Worm (Caenorhabditis elegans) whole organism, young adult: Measurements from ENCODE around the gene fem-1.

ENCODE experiments used
- Y53F4B.3 ChIP-seq: fragments of 200-800 bp; sonication (Bioruptor generic); IDR thresholded peaks from 2 replicates; pipeline ENCODE4 v1.3.6; 2022; ENCODE audit warnings: missing genetic modification reagents, missing genetic modification characterization, missing compliant biosample characterization
- attf-6 ChIP-seq: fragments of 200-800 bp; sonication (Bioruptor generic); IDR thresholded peaks from 2 replicates; pipeline ENCODE4 v1.3.6; 2022; ENCODE audit warnings: missing genetic modification reagents, missing genetic modification characterization, missing compliant biosample characterization
- cebp-1 ChIP-seq, 2 experiments: fragments of 200-800 bp in 1 of 2; sonication (Bioruptor generic) in 1 of 2; sonication (generic microtip) in 1 of 2; IDR thresholded peaks in 1 of 2; optimal IDR thresholded peaks in 1 of 2; 2 replicates each; pipeline versions ENCODE4 v1.3.6 to Lab custom; 2017 to 2022; ENCODE audit warnings: missing compliant biosample characterization in 2 of 2, missing genetic modification characterization in 2 of 2, mild to moderate bottlenecking in 1 of 2, missing genetic modification reagents in 1 of 2, moderate library complexity in 1 of 2
- die-1 ChIP-seq: sonication (generic microtip); optimal IDR thresholded peaks from 2 replicates; lab custom pipeline; 2016; ENCODE audit warnings: missing genotype, mild to moderate bottlenecking, missing genetic modification characterization, missing compliant biosample characterization
- dpff-1 ChIP-seq: sonication (generic microtip); optimal IDR thresholded peaks from 2 replicates; lab custom pipeline; 2017; ENCODE audit warnings: mild to moderate bottlenecking, missing genetic modification characterization, missing compliant biosample characterization
- ets-4 ChIP-seq: fragments of 200-800 bp; sonication (Bioruptor generic); optimal IDR thresholded peaks from 2 replicates; lab custom pipeline; 2018; ENCODE audit warnings: mild to moderate bottlenecking, missing genetic modification characterization, missing compliant biosample characterization
- nfya-2 ChIP-seq: fragments of 200-800 bp; sonication (Bioruptor generic); IDR thresholded peaks from 2 replicates; pipeline ENCODE4 v1.3.6; 2022; ENCODE audit warnings: missing genetic modification reagents, missing genetic modification characterization, missing compliant biosample characterization

- no peak for TF ChIP-seq dpff-1 (tag; lab: Kevin White, UChicago)
- no peak for TF ChIP-seq attf-6 (GFP tag; lab: Robert Waterston, UW)
- no peak for TF ChIP-seq nfya-2 (GFP tag; lab: Robert Waterston, UW)
- TF ChIP-seq cebp-1 (GFP tag; IDR thresholded peaks at IDR 0.05; lab: Robert Waterston, UW), result no peak
- TF ChIP-seq cebp-1 (tag; optimal IDR thresholded peaks at IDR 0.05; lab: Kevin White, UChicago), result no peak
- TF ChIP-seq Y53F4B.3 (GFP tag; lab: Robert Waterston, UW), result no peak
- no peak for TF ChIP-seq ets-4 (GFP tag; lab: Kevin White, UChicago)
- no peak for TF ChIP-seq die-1 (tag; lab: Kevin White, UChicago)
These were observed 43.0 kb upstream of the fem-1 start for ce11 chrIV:5580588-5581308.
